Worm (Caenorhabditis elegans): ENCODE measurements around the gene enpp-1.
"Not testable (repeated sequence)": the region's sequence is repeated elsewhere in the genome, so short reads cannot be mapped to it uniquely, and the experiment has no call there.

enpp-1 gene

DNA sequence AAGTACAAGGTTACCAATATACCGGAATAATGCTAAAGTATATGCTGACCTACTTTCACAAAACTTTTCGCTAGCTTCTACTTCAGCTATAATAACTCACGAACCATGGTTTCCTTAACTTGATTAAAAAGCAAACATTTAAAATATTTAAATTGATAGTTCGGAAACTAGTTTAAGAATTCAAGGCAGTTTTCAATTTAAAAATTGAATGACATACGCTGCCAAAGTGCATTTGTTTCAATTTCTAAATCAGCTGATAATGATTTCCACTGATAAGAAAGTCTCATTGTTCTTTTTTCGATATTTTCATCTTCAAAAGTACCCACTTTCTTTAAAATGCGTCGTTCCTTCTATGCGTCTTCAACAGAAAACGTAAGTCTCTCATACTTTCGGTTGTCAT lies at the start of gene enpp-1:
Gene enpp-1, plus strand, starts transcription at position 301 of the 400 bp plus-strand sequence.
- TF ChIP-seq him-1, dao-5, W03F9.2 (tag; optimal IDR thresholded peaks at IDR 0.05): not testable (repeated sequence)

DNA sequence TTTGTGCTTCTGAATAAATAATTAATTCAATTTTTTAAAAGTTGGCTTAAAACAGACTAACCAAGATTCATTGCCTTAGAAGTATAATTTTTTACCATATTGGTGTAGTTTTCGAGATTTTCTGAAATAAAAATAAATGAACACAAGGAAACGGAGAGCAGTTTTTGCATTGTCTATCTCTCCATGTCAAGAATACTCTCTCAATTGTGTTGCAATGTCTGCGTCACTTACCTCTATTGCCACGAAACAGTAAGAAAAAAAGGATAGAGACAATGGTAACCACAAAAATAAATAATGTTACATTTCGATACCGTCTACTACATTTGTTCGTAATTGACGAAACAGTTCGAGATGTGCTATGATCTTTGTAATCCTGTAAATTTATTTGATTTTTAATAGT lies 48.3 kb upstream of the enpp-1 start, which contains the start of gene R07B7.10:
Gene R07B7.10, plus strand, starts transcription at position 285 of the 400 bp plus-strand sequence.
- TF ChIP-seq him-1 (tag; optimal IDR thresholded peaks at IDR 0.05) = no peak

DNA sequence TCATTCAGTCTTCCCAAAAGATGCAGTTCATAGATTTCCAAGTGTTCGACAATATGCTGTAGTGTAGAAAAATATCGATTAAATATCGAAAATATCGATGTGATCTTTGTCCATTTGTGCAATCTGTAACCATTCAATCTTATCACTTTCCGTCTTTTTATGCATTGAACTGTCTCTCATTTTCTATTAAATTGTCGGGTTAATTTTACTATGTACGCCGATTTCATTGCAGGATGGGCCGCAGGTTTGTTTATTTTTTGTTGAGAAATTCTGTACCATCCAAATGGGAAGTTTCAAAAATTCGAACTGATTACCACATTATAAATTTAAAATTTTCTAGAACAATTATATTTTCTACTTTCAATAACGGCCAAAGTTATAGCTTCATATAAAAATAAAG lies 47.0 kb upstream of the enpp-1 start, which contains the start of gene R07B7.8:
Gene R07B7.8, minus strand, starts transcription at position 101 of the 400 bp plus-strand sequence.
- no peak for TF ChIP-seq W03F9.2 (tag; optimal IDR thresholded peaks at IDR 0.05)
- TF ChIP-seq dao-5 (tag; optimal IDR thresholded peaks at IDR 0.05) = no peak
- no peak for TF ChIP-seq him-1 (tag; optimal IDR thresholded peaks at IDR 0.05)

DNA sequence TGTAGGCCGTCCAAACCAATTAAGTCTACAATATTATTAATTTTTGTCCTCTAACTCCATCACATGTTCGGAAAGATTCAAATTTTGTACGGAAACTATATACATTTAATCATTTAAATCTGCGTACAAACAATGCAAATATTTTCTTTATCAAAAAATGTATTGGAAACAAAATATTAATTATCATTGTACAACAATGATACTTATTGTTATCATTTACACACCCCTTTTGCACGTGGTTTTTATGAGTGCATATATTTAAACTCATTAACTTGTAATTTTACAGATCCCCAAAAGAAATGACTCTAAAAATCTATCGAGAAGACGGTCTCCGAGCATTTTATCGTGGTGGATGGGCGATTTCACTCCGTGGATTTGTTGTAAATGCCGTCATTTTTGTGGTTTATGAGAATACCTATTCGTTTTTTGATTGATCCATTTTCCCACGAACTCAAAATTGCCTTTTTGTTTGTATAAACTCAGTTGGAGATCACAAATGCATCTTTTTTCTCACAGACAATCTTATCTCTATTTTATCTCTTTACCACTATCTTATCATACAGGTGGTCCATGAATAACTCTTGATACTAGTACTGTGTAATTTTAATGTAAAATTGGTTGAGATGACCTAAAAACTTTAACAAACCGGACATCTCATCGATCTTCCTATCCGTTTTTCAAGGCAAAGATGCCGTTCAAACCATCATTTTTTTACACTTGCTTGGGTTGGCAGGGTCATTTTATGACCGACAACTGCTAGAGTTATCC lies 45.2 kb upstream of the enpp-1 start:
- no peak for TF ChIP-seq W03F9.2 (tag; optimal IDR thresholded peaks at IDR 0.05)

DNA sequence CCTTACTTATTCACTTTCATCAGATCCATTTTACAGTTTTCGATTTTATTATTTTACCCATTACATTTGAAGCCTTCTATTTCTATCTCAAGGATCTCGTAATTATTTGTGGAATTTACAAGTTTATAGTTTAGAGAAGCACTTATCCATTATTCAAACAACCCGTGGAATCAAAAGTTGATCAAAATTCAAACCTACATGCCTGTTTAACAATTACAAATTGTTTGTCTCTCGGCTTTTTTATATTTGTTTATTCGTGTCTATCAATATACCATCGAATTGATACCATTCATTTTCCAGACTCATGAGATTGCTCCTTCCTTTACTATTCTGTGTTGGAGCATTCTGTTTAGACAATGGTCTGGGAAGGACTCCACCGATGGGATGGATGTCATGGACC lies 44.3 kb upstream of the enpp-1 start, which contains the start of gene gana-1:
Gene gana-1, plus strand, starts transcription at position 301 of the 400 bp plus-strand sequence.
- TF ChIP-seq him-1 (tag; optimal IDR thresholded peaks at IDR 0.05) = no peak
- TF ChIP-seq dao-5 (tag; optimal IDR thresholded peaks at IDR 0.05) = no peak
- TF ChIP-seq W03F9.2 (tag; optimal IDR thresholded peaks at IDR 0.05) = no peak

DNA sequence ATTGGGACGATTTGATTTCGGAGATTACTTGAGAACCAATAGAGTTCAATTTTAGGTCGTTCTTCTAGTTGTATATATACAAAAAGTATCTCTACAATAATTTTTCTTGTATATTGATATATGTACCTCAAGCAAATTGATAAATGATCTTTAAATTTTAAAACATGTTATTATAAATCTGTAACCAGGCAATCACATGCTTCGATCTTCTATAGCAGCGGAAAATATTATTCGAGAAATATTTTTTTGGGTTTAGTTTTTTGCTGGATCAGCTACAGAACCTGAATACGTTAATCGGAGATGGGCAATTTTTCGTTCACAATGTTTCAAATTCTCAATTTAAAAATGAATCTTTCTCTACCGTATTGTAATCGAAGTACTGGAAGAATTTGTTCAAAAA lies 42.5 kb upstream of the enpp-1 start, which contains the start of gene R07B7.12:
Gene R07B7.12, plus strand, starts transcription at position 301 of the 400 bp plus-strand sequence.
- TF ChIP-seq him-1 (tag; optimal IDR thresholded peaks at IDR 0.05) (no peak), W03F9.2 (tag; optimal IDR thresholded peaks at IDR 0.05) (no peak), dao-5 (tag; optimal IDR thresholded peaks at IDR 0.05) (no peak)

DNA sequence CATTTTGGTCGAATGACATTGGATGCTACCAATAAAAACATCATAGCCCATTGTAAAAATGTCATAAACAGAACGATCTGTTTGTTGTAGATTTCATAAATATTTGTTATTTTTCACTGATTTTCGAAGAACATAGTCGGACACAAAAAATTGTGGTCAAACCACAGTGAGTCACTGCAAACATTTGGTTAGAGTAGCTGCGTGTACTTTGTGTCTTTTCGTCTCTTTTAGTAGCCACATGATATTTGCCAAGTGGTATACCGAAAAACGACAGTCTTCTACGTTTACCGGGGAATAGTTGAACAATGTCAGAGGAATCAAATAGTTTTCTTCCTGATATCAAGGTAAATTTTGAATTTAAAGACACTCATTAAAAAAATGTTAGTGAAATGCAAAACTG lies 39.5 kb upstream of the enpp-1 start, which contains the start of gene nhr-206:
Gene nhr-206, plus strand, starts transcription at position 248 of the 400 bp plus-strand sequence.
- TF ChIP-seq dao-5 (tag; optimal IDR thresholded peaks at IDR 0.05) (no peak), W03F9.2 (tag; optimal IDR thresholded peaks at IDR 0.05) (no peak), him-1 (tag; optimal IDR thresholded peaks at IDR 0.05) (no peak)

DNA sequence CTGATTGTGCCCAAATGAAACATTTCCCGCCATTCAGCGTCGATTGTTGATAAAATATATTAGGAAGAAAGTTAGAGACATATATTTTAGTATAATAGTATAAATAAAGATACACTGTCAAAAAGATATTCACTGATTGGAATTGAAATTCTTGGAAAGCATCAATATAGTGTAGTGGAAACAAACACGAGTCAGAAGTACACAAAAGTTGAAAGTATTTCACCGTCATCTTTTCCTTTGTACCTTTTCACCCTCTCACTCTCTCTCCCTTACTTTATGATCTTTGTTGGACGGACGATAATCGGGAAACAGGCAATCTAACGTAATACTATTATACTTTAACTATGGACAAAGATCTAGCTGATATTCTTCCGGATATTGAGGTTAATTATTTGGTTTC lies 37.2 kb upstream of the enpp-1 start, which contains the start of gene nhr-208:
Gene nhr-208, plus strand, starts transcription at position 288 of the 400 bp plus-strand sequence.
- TF ChIP-seq W03F9.2 (tag; optimal IDR thresholded peaks at IDR 0.05) = no peak
- TF ChIP-seq dao-5 (tag; optimal IDR thresholded peaks at IDR 0.05) = no peak
- no peak for TF ChIP-seq him-1 (tag; optimal IDR thresholded peaks at IDR 0.05)

DNA sequence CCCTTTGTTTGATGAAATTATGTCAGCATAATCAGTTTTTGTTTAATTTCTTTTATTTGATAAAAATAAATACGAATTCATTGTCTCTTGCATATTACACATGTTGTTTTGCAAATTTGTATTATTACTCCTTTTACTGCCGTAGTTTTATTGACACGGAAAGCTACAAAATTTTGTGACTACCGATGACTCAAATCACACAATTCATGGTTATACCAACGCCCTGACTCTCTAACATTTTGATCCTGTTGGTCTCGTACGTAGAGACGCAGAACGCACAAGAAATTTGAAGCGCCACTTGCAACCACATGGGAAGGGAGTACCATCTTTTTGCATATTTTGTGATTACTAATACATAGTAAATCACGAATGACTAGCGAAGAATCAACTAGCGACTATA lies 35.4 kb upstream of the enpp-1 start, which contains the start of gene nhr-207:
Gene nhr-207, plus strand, starts transcription at position 282 of the 400 bp plus-strand sequence.
- TF ChIP-seq him-1 (tag; optimal IDR thresholded peaks at IDR 0.05) (no peak), W03F9.2 (tag; optimal IDR thresholded peaks at IDR 0.05) (no peak), dao-5 (tag; optimal IDR thresholded peaks at IDR 0.05) (no peak)

DNA sequence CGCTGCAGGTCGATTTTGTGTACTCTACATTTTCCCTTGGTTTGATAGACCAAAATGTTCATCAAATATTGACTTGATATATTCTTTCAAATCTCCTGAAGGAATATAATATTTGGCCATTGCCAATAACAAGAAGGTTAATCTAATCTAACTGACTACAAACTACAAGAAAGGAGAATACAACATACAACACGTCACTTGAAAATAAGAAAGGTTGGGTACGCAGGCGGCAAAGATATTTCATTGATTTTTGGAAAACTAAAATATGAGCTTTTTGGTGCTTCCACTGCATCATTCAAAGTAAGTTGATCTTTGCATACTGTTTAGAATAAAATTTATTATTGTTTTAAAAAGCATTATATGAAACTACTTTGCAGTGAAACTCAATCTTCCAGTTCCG lies 33.1 kb upstream of the enpp-1 start, which contains the start of gene nhr-209:
Gene nhr-209, plus strand, starts transcription at position 27 of the 400 bp plus-strand sequence.
- no peak for TF ChIP-seq dao-5 (tag; optimal IDR thresholded peaks at IDR 0.05)

DNA sequence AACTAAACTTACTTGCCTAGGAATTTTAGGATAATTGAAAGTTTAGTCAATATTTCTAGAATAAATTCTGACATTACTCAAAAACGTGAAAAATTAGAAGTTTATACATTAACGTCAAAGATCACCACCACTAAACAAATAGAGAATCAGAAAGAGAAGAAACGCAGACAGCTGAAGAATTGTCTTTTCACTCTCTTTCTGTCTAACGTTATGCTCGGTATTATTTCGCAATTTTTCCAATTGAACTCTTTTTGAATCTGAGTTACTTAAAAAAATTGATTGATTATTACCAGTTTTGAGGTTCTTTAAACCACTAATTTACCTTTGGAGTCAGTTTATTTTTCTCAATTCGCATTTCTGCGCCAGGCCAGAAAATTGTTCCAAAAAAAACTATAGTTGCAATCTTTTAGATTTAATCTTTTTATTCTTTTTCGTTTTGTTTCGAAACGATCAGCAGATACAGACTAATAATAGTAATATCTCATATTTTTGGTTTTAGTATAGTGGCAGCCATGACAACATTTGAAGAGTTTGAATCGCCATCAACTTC lies 30.4 kb upstream of the enpp-1 start, which contains the start of gene nhr-154:
Gene nhr-154, plus strand, starts transcription at position 500 of the 550 bp plus-strand sequence.
- TF ChIP-seq him-1 (tag; optimal IDR thresholded peaks at IDR 0.05) (no peak), dao-5 (tag; optimal IDR thresholded peaks at IDR 0.05) (no peak), W03F9.2 (tag; optimal IDR thresholded peaks at IDR 0.05) (peak; percentile 17)

DNA sequence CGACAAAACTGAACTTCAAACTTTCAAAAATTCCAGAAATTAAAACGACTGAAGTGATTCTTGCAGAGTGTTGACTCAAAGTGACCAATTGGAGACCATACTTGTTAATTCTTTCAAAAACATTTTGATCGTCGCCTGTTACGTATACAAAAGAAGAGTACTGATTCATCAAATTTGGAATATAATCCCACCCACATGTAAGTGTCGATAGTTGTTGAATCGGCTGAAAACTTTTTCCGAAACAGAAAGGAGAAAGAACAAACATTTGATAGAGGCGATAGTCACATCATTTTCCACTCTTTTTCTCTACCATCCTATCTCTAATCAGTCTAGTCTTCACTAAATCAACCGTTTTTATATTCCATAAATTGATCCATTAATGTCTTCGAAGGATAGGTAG lies 27.3 kb upstream of the enpp-1 start, which contains the start of gene nhr-153:
Gene nhr-153, plus strand, starts transcription at position 301 of the 400 bp plus-strand sequence.
- TF ChIP-seq dao-5 (tag; optimal IDR thresholded peaks at IDR 0.05) (no peak), him-1 (tag; optimal IDR thresholded peaks at IDR 0.05) (no peak), W03F9.2 (tag; optimal IDR thresholded peaks at IDR 0.05) (no peak)

DNA sequence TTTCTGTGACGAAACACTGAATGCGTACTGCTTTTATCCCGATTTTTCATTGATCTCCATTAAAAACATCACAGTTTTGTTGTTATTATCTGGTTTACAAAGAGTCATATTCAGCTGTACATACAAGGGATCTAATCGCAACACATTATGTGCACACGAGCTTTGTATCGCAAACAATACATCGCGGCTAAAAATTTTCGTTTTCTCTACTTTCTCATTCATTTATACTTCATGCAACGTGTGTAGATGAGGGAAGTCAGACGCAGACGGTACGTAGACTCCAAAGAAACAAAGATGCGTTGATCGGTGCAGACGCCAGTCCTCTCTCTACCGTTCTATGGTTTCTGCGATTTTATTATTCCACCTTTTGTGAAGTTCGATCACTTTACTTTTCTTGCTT lies 24.4 kb upstream of the enpp-1 start, which contains the start of gene nhr-136:
Gene nhr-136, plus strand, starts transcription at position 301 of the 400 bp plus-strand sequence.
- TF ChIP-seq W03F9.2 (tag; optimal IDR thresholded peaks at IDR 0.05) (no peak), dao-5 (tag; optimal IDR thresholded peaks at IDR 0.05) (no peak), him-1 (tag; optimal IDR thresholded peaks at IDR 0.05) (no peak)

DNA sequence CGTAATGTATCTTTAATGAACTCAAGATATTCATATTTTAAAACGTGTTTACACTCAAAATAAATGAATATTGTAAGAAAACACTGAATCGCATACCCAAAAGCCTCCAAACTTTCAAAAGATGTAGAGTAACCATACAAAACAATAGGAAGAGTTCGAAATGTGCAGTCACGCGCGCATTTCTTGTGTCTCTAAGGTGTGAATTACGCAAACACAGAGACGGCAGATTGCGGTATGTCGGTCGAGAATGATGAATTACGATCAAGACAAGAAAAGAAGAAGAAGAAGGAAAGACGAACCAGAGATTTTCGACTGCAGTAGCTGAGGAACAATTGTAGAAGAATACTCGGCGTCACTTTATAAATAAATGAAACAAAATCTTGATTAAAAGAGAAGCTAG lies 19.8 kb upstream of the enpp-1 start, which contains the start of gene lhpp-1:
Gene lhpp-1, minus strand, starts transcription at position 354 of the 400 bp plus-strand sequence.
- TF ChIP-seq W03F9.2 (tag; optimal IDR thresholded peaks at IDR 0.05) (no peak), dao-5 (tag; optimal IDR thresholded peaks at IDR 0.05) (no peak), him-1 (tag; optimal IDR thresholded peaks at IDR 0.05) (no peak)

Measured in whole organism, L4/young adult.